Worm (Caenorhabditis elegans): ENCODE data around the gene C43F9.5.
A peak's percentile ranks its signal among the peaks of the same experiment; 100 is the strongest.

C43F9.5 gene

DNA sequence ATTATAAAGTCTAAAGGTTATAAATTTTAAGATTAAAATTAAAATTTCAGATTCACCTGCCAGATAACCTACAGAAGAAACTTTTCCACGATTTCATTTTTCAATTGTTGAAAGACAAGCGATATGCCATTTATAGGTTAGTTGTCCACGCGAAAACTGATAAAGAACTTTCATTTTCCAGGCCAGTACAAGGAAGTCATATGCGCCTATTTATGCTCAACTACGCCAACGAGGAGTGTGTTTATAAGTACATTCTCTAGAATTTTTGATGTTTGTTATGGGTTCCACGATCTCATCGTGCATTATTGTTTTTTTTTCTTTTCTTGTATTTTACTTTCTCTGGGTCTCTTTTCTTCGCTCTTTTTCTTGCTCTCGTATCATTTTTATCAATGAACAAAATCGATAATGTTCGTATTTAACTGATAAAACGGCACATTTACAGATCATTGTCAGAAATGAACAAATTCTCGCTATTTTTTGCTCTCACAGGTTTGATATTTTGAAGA, 16.1 kb upstream of the C43F9.5 start, which contains the start of gene R09H10.3:
Gene R09H10.3 (plus strand): TSS at position 456 of the 506 bp plus-strand sequence.
- TF ChIP-seq unc-39 (tag; optimal IDR thresholded peaks at IDR 0.05) = no peak
- peak; percentile 77 for TF ChIP-seq elt-2 (tag; optimal IDR thresholded peaks at IDR 0.05)
- TF ChIP-seq pqm-1 (tag; optimal IDR thresholded peaks at IDR 0.05) = peak; percentile 19

DNA sequence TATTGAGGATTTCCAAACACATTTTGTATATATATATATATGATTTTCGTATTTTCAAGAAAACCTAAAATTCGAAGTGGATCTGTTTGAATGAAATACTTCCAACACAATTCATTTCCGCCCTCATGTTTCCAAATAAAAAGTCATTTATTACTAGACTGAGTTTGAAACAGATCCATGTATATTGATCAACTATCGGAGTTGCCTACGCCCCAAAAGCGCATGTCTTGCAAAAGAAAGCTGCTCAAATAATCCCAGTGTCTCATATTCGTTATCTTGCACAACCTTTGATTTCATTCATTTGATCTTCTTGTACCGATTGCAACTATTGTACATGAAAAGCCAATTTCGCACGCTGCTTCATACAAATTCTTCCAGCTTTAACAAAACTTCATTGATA, 12.1 kb upstream of the C43F9.5 start, which contains the start of gene R09H10.2:
Gene R09H10.2 (plus strand): TSS at position 301 of the 400 bp plus-strand sequence.
- TF ChIP-seq nhr-76 (tag; optimal IDR thresholded peaks at IDR 0.05) (no peak), nhr-67 (tag; optimal IDR thresholded peaks at IDR 0.05) (no peak), daf-12 (tag; optimal IDR thresholded peaks at IDR 0.05) (no peak), nhr-237 (tag; optimal IDR thresholded peaks at IDR 0.05) (no peak), mdl-1 (tag; optimal IDR thresholded peaks at IDR 0.05) (no peak), ceh-9 (tag; optimal IDR thresholded peaks at IDR 0.05) (no peak), nhr-25 (tag; optimal IDR thresholded peaks at IDR 0.05) (no peak), fos-1 (tag; optimal IDR thresholded peaks at IDR 0.05) (no peak)

- no peak for TF ChIP-seq nhr-12 (tag; optimal IDR thresholded peaks at IDR 0.05)
- TF ChIP-seq sea-2 (GFP tag; optimal IDR thresholded peaks at IDR 0.05) = no peak
- TF ChIP-seq ceh-28 (tag; optimal IDR thresholded peaks at IDR 0.05) = no peak
- TF ChIP-seq lin-15B (tag; optimal IDR thresholded peaks at IDR 0.05) = no peak
- no peak for TF ChIP-seq elt-2 (tag; optimal IDR thresholded peaks at IDR 0.05)
- TF ChIP-seq ztf-11 (tag; optimal IDR thresholded peaks at IDR 0.05) = no peak
- TF ChIP-seq nhr-67 (tag; optimal IDR thresholded peaks at IDR 0.05) = no peak
- TF ChIP-seq skn-1 (tag; optimal IDR thresholded peaks at IDR 0.05) = no peak
- TF ChIP-seq unc-62 (GFP tag; optimal IDR thresholded peaks at IDR 0.05) = no peak
- TF ChIP-seq eor-1 (tag; optimal IDR thresholded peaks at IDR 0.05) = no peak
- no peak for TF ChIP-seq fkh-10 (GFP tag; optimal IDR thresholded peaks at IDR 0.05)
- TF ChIP-seq egl-27 (tag; optimal IDR thresholded peaks at IDR 0.05) = no peak
- TF ChIP-seq ama-1 (optimal IDR thresholded peaks at IDR 0.05) = no peak
- no peak for TF ChIP-seq fos-1 (tag; optimal IDR thresholded peaks at IDR 0.05)
- TF ChIP-seq snpc-4 (tag; optimal IDR thresholded peaks at IDR 0.05) = no peak
- no peak for TF ChIP-seq elt-3 (tag; optimal IDR thresholded peaks at IDR 0.05)
- no peak for TF ChIP-seq tbx-2 (tag; optimal IDR thresholded peaks at IDR 0.05)
Measured at ce11 chrIV:10599983-10600382, 9.4 kb upstream of the C43F9.5 start, which contains the start of gene R09H10.1. Gene R09H10.1, plus strand, starts transcription at chrIV:10600283.

ce11 chrIV:10596505-10596904, 6.0 kb upstream of the C43F9.5 start, which contains the start of gene C43F9.11:
Gene C43F9.11, plus strand, starts transcription at chrIV:10596805.
- TF ChIP-seq ztf-11 (tag; optimal IDR thresholded peaks at IDR 0.05) (no peak), pqm-1 (tag; optimal IDR thresholded peaks at IDR 0.05) (no peak), lin-39 (tag; optimal IDR thresholded peaks at IDR 0.05) (no peak), ama-1 (optimal IDR thresholded peaks at IDR 0.05) (no peak), pha-4 (tag; optimal IDR thresholded peaks at IDR 0.05) (no peak), nhr-28 (tag; optimal IDR thresholded peaks at IDR 0.05) (no peak), nfya-1 (tag; optimal IDR thresholded peaks at IDR 0.05; ENCODE audit: insufficient read depth) (no peak), nhr-77 (tag; optimal IDR thresholded peaks at IDR 0.05) (no peak), fkh-2 (tag; optimal IDR thresholded peaks at IDR 0.05) (no peak), ZK546.5 (tag; optimal IDR thresholded peaks at IDR 0.05) (no peak), snpc-4 (tag; optimal IDR thresholded peaks at IDR 0.05) (no peak), elt-2 (tag; optimal IDR thresholded peaks at IDR 0.05) (no peak)

ce11 chrIV:10593570-10593969, 3.0 kb upstream of the C43F9.5 start, which contains the start of gene C43F9.7:
Gene C43F9.7, minus strand, starts transcription at chrIV:10593670.
- TF ChIP-seq nhr-28 (tag; optimal IDR thresholded peaks at IDR 0.05) (no peak), nhr-12 (tag; optimal IDR thresholded peaks at IDR 0.05) (no peak), ztf-4 (tag; optimal IDR thresholded peaks at IDR 0.05) (no peak), fkh-2 (tag; optimal IDR thresholded peaks at IDR 0.05) (no peak), unc-62 (GFP tag; optimal IDR thresholded peaks at IDR 0.05) (no peak)

DNA sequence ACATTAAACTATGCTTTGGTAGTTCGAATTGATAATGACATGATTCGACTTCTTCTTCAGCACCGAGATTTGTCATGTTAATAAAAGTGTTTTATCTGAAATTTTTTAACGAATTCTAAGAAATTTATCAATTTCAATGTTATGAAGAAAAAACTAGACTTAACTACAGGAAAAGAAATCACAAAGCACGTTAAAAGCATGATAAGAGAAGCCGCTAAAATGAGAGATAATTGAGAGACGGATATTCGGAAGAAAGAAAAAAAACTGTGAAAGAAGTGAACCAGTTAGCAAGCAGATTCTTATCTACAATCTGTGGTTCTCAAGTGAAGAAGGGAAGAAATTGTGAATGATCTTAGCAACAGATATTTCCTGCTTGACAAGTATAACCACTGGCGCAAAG, 1.5 kb downstream of the C43F9.5 start, which contains the start of gene C43F9.4:
Gene C43F9.4 (minus strand): TSS at position 101 of the 400 bp plus-strand sequence.
- TF ChIP-seq mml-1 (tag; optimal IDR thresholded peaks at IDR 0.05) (no peak), pqm-1 (tag; optimal IDR thresholded peaks at IDR 0.05) (no peak), ceh-9 (tag; optimal IDR thresholded peaks at IDR 0.05) (no peak), fkh-2 (tag; optimal IDR thresholded peaks at IDR 0.05) (no peak), R02D3.7 (tag; optimal IDR thresholded peaks at IDR 0.05) (no peak), egl-5 (tag; optimal IDR thresholded peaks at IDR 0.05) (no peak), elt-2 (tag; optimal IDR thresholded peaks at IDR 0.05) (no peak), elt-1 (tag; optimal IDR thresholded peaks at IDR 0.05) (no peak), unc-39 (tag; optimal IDR thresholded peaks at IDR 0.05) (no peak), snpc-4 (tag; optimal IDR thresholded peaks at IDR 0.05) (no peak), zag-1 (tag; optimal IDR thresholded peaks at IDR 0.05) (no peak), egl-27 (tag; optimal IDR thresholded peaks at IDR 0.05) (no peak), nhr-12 (tag; optimal IDR thresholded peaks at IDR 0.05) (no peak), fos-1 (tag; optimal IDR thresholded peaks at IDR 0.05) (no peak), nhr-25 (tag; optimal IDR thresholded peaks at IDR 0.05) (no peak), nhr-11 (tag; optimal IDR thresholded peaks at IDR 0.05) (no peak), pha-4 (tag; optimal IDR thresholded peaks at IDR 0.05) (no peak)
